Worm (Caenorhabditis elegans): Measurements from ENCODE around the gene R05H11.2.

- TF ChIP-seq snpc-4 (tag; optimal IDR thresholded peaks at IDR 0.05) (no peak), nhr-237 (tag; optimal IDR thresholded peaks at IDR 0.05) (no peak), unc-62 (GFP tag; optimal IDR thresholded peaks at IDR 0.05) (no peak), ztf-11 (tag; optimal IDR thresholded peaks at IDR 0.05) (no peak), nhr-77 (tag; optimal IDR thresholded peaks at IDR 0.05) (no peak), dmd-4 (tag; optimal IDR thresholded peaks at IDR 0.05) (no peak), elt-1 (tag; optimal IDR thresholded peaks at IDR 0.05) (no peak), sem-4 (tag; optimal IDR thresholded peaks at IDR 0.05) (no peak)
Measured at ce11 chrIII:6837320-6837719, 39.2 kb downstream of the R05H11.2 start.

Data from whole organism, L2 larva.